Worm (Caenorhabditis elegans) whole organism, L3 larva: ENCODE results near the gene sre-6.

Source experiments
- ZK546.5 ChIP-seq: sonication (generic microtip); optimal IDR thresholded peaks from 2 replicates; lab custom pipeline; 2017; ENCODE audit warnings: missing biosample characterization, missing genetic modification characterization
- ceh-28 ChIP-seq: fragments of 150-350 bp; optimal IDR thresholded peaks from 2 replicates; lab custom pipeline; 2014; ENCODE audit warnings: missing biosample characterization, missing genetic modification reagents, missing genetic modification characterization
- ceh-9 ChIP-seq: sonication (generic microtip); optimal IDR thresholded peaks from 2 replicates; lab custom pipeline; 2018; ENCODE audit warnings: missing biosample characterization, missing genetic modification characterization
- daf-12 ChIP-seq: fragments of 150-350 bp; optimal IDR thresholded peaks from 2 replicates; lab custom pipeline; 2014; ENCODE audit warnings: missing biosample characterization, missing genetic modification reagents, missing genetic modification characterization
- egl-27 ChIP-seq: sonication (generic microtip); optimal IDR thresholded peaks from 4 replicates; lab custom pipeline; 2017; ENCODE audit warnings: missing biosample characterization, missing genetic modification reagents, missing genetic modification characterization
- egl-5 ChIP-seq: fragments of 150-350 bp; optimal IDR thresholded peaks from 2 replicates; lab custom pipeline; 2017; ENCODE audit warnings: missing biosample characterization, missing genetic modification reagents, missing genetic modification characterization, inconsistent platforms
- elt-1 ChIP-seq: fragments of 150-350 bp; optimal IDR thresholded peaks from 2 replicates; lab custom pipeline; 2014; ENCODE audit warnings: missing biosample characterization, missing genetic modification characterization
- elt-2 ChIP-seq: sonication (generic microtip); optimal IDR thresholded peaks from 2 replicates; lab custom pipeline; 2016; ENCODE audit warnings: missing genetic modification reagents, mild to moderate bottlenecking, missing genetic modification characterization, missing compliant biosample characterization
- elt-3 ChIP-seq, 3 experiments: fragments of 150-350 bp in 1 of 3; sonication (generic microtip) in 2 of 3; optimal IDR thresholded peaks; 2 replicates in 2 of 3; 4 replicates in 1 of 3; lab custom pipeline; 2014 to 2017; ENCODE audit warnings: missing biosample characterization in 3 of 3, missing genetic modification characterization in 3 of 3
- eor-1 ChIP-seq, 2 experiments: fragments of 150-350 bp; optimal IDR thresholded peaks; 2 replicates each; lab custom pipeline; 2014 to 2018; ENCODE audit warnings: missing biosample characterization in 2 of 2, missing genetic modification characterization in 2 of 2
- fkh-10 ChIP-seq: sonication (generic microtip); optimal IDR thresholded peaks from 2 replicates; lab custom pipeline; 2017; ENCODE audit warnings: missing biosample characterization, missing genetic modification reagents, missing genetic modification characterization
- fkh-2 ChIP-seq: fragments of 150-350 bp; optimal IDR thresholded peaks from 2 replicates; lab custom pipeline; 2014; ENCODE audit warnings: missing biosample characterization, missing genetic modification reagents, missing genetic modification characterization
- fos-1 ChIP-seq: fragments of 150-350 bp; optimal IDR thresholded peaks from 2 replicates; lab custom pipeline; 2014; ENCODE audit warnings: missing biosample characterization, missing genetic modification characterization
- hmg-11 ChIP-seq: sonication (generic microtip); optimal IDR thresholded peaks from 2 replicates; lab custom pipeline; 2016; ENCODE audit warnings: missing genetic modification characterization, missing compliant biosample characterization
- jun-1 ChIP-seq: fragments of 150-350 bp; optimal IDR thresholded peaks from 2 replicates; lab custom pipeline; 2014; ENCODE audit warnings: missing biosample characterization, missing genetic modification reagents, missing genetic modification characterization
- lin-39 ChIP-seq: fragments of 150-350 bp; optimal IDR thresholded peaks from 2 replicates; lab custom pipeline; 2018; ENCODE audit warnings: missing biosample characterization, missing genetic modification reagents, missing genetic modification characterization
- lsy-12 ChIP-seq: sonication (generic microtip); optimal IDR thresholded peaks from 2 replicates; lab custom pipeline; 2016; ENCODE audit warnings: mild to moderate bottlenecking, missing genetic modification characterization, missing compliant biosample characterization
- mdl-1 ChIP-seq: fragments of 150-350 bp; optimal IDR thresholded peaks from 2 replicates; lab custom pipeline; 2014; ENCODE audit warnings: missing biosample characterization, missing genetic modification characterization
- mml-1 ChIP-seq: fragments of 150-350 bp; sonication (generic microtip); optimal IDR thresholded peaks from 3 replicates; lab custom pipeline; 2014; ENCODE audit warnings: missing biosample characterization, missing genetic modification characterization
- nfya-1 ChIP-seq: sonication (generic microtip); optimal IDR thresholded peaks from 2 replicates; lab custom pipeline; 2017; ENCODE audit warnings: missing genetic modification characterization, mild to moderate bottlenecking, missing compliant biosample characterization, antibody characterized with exemption, moderate library complexity; ENCODE audit not compliant: insufficient read depth
- nhr-11 ChIP-seq: fragments of 150-350 bp; optimal IDR thresholded peaks from 2 replicates; lab custom pipeline; 2014; ENCODE audit warnings: missing biosample characterization, missing genetic modification characterization
- nhr-12 ChIP-seq: fragments of 150-350 bp; optimal IDR thresholded peaks from 2 replicates; lab custom pipeline; 2014; ENCODE audit warnings: missing biosample characterization, missing genetic modification characterization
- nhr-23 ChIP-seq: fragments of 150-350 bp; optimal IDR thresholded peaks from 2 replicates; lab custom pipeline; 2014; ENCODE audit warnings: missing biosample characterization, missing genetic modification reagents, missing genetic modification characterization
- nhr-25 ChIP-seq: sonication (generic microtip); optimal IDR thresholded peaks from 2 replicates; lab custom pipeline; 2017; ENCODE audit warnings: missing biosample characterization, missing genetic modification characterization
- nhr-28 ChIP-seq: fragments of 150-350 bp; optimal IDR thresholded peaks from 2 replicates; lab custom pipeline; 2014; ENCODE audit warnings: missing biosample characterization, missing genetic modification characterization
- nhr-43 ChIP-seq: sonication (generic microtip); optimal IDR thresholded peaks from 2 replicates; lab custom pipeline; 2016; ENCODE audit warnings: mild to moderate bottlenecking, missing genetic modification characterization, missing compliant biosample characterization; ENCODE audit not compliant: poor library complexity, severe bottlenecking
- nhr-67 ChIP-seq: fragments of 150-350 bp; optimal IDR thresholded peaks from 2 replicates; lab custom pipeline; 2014; ENCODE audit warnings: missing biosample characterization, missing genetic modification characterization
- nhr-76 ChIP-seq: fragments of 150-350 bp; sonication (generic microtip); optimal IDR thresholded peaks from 5 replicates; lab custom pipeline; 2014; ENCODE audit warnings: missing biosample characterization, missing genetic modification characterization
- nhr-77 ChIP-seq: fragments of 150-350 bp; optimal IDR thresholded peaks from 2 replicates; lab custom pipeline; 2014; ENCODE audit warnings: missing biosample characterization, missing genetic modification characterization
- pha-4 ChIP-seq: fragments of 150-350 bp; optimal IDR thresholded peaks from 2 replicates; lab custom pipeline; 2014; ENCODE audit warnings: missing biosample characterization, missing genetic modification reagents, missing genetic modification characterization
- pqm-1 ChIP-seq: fragments of 150-350 bp; optimal IDR thresholded peaks from 2 replicates; lab custom pipeline; 2017; ENCODE audit warnings: missing biosample characterization, missing genetic modification characterization, inconsistent platforms
- sea-2 ChIP-seq: fragments of 150-350 bp; sonication (generic microtip); optimal IDR thresholded peaks from 4 replicates; lab custom pipeline; 2014; ENCODE audit warnings: missing biosample characterization, missing genetic modification reagents, missing genetic modification characterization
- skn-1 ChIP-seq: fragments of 150-350 bp; optimal IDR thresholded peaks from 2 replicates; lab custom pipeline; 2014; ENCODE audit warnings: missing biosample characterization, missing genetic modification characterization
- snpc-4 ChIP-seq: fragments of 150-350 bp; optimal IDR thresholded peaks from 2 replicates; lab custom pipeline; 2014; ENCODE audit warnings: missing biosample characterization, missing genetic modification characterization
- tbx-2 ChIP-seq: sonication (generic microtip); optimal IDR thresholded peaks from 2 replicates; lab custom pipeline; 2016; ENCODE audit warnings: mild to moderate bottlenecking, missing genetic modification characterization, missing compliant biosample characterization
- unc-62 ChIP-seq: fragments of 150-350 bp; sonication (generic microtip); optimal IDR thresholded peaks from 4 replicates; lab custom pipeline; 2014; ENCODE audit warnings: missing biosample characterization, missing genetic modification reagents, missing genetic modification characterization
- ztf-11 ChIP-seq: fragments of 150-350 bp; optimal IDR thresholded peaks from 2 replicates; lab custom pipeline; 2014; ENCODE audit warnings: missing biosample characterization, missing genetic modification characterization
- ztf-4 ChIP-seq: fragments of 150-350 bp; optimal IDR thresholded peaks from 2 replicates; lab custom pipeline; 2014; ENCODE audit warnings: missing biosample characterization, missing genetic modification characterization

The sre-6 gene

DNA sequence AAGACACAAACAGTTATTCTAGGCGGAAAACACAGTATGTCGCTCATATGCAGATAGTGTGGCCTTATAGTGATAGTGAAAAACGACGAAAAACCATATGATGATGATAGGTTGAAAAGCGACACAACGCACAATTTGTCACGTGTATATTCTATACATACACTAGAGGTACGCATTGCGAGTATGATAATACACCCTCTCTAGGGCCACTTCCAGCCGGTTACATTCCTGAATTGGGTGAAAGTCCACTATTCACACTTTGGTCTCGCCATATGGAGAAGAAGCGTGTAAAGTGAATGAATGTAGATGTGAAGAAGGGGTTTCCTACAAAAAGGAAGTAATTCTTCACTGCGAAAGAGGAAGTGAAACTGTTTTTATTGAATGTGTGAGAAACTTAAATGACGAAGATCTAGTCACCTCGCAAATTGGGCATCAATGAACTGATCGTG, 33.1 kb downstream of the sre-6 start (continued):
- no peak for TF ChIP-seq unc-62 (GFP tag; lab: Kevin White, UChicago)
- TF ChIP-seq lin-39 (tag; lab: Kevin White, UChicago) = no peak
- TF ChIP-seq nhr-25 (tag; lab: Kevin White, UChicago) = peak; percentile 17
- no peak for TF ChIP-seq egl-5 (tag; lab: Kevin White, UChicago)
- no peak for TF ChIP-seq nhr-76 (tag; lab: Kevin White, UChicago)
- TF ChIP-seq fos-1 (tag; lab: Kevin White, UChicago) = no peak
- no peak for TF ChIP-seq nhr-67
- peak; percentile 5 for TF ChIP-seq mdl-1 (tag; lab: Kevin White, UChicago)
- TF ChIP-seq ceh-28 (tag; lab: Kevin White, UChicago) = peak; percentile 59
- TF ChIP-seq nhr-77 (tag; lab: Kevin White, UChicago) = no peak
- TF ChIP-seq nfya-1 (tag; lab: Kevin White, UChicago) = peak; percentile 2
- no peak for TF ChIP-seq elt-1
- TF ChIP-seq lsy-12 = no peak
- TF ChIP-seq fkh-2 = no peak
- no peak for TF ChIP-seq elt-3 (tag; optimal IDR thresholded peaks at IDR 0.05; lab: Kevin White, UChicago)
- TF ChIP-seq tbx-2 (tag; lab: Kevin White, UChicago) = no peak
- no peak for TF ChIP-seq fkh-10 (GFP tag; lab: Kevin White, UChicago)
- no peak for TF ChIP-seq nhr-28 (tag; lab: Kevin White, UChicago)
- TF ChIP-seq ztf-4 = no peak

DNA sequence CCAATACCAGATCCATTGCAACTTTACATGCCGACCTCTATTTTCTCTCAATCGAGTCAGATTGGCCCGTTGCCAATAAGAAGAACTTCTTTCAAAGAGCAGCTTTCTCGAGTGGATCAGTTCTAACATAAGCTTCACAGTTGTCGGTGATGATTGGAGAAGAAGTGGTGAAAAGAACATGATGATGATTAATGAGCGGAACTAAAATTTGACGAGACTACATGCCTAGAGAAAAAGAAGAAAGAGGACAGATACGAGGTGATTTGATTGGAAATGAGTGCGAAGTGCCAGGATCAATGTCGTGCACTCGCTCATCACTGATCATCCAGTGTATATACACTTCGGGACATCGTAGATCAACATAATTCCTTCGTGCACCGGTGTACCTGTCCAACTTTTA, 34.9 kb downstream of the sre-6 start:
- TF ChIP-seq skn-1 (tag; lab: Kevin White, UChicago) = no peak
- peak; percentile 92 for TF ChIP-seq unc-62 (GFP tag; lab: Kevin White, UChicago)
- peak; percentile 39 for TF ChIP-seq nhr-43
- peak; percentile 61 for TF ChIP-seq nfya-1 (tag; lab: Kevin White, UChicago)
- TF ChIP-seq ceh-28 (tag; lab: Kevin White, UChicago) = peak; percentile 25
- peak; percentile 71 for TF ChIP-seq egl-5 (tag; lab: Kevin White, UChicago)
- peak; percentile 89 for TF ChIP-seq lin-39 (tag; lab: Kevin White, UChicago)
- TF ChIP-seq nhr-23 (tag; lab: Kevin White, UChicago) = peak; percentile 61
- no peak for TF ChIP-seq mml-1 (tag; lab: Kevin White, UChicago)
- TF ChIP-seq nhr-11 (tag; lab: Kevin White, UChicago) = peak; percentile 72

DNA sequence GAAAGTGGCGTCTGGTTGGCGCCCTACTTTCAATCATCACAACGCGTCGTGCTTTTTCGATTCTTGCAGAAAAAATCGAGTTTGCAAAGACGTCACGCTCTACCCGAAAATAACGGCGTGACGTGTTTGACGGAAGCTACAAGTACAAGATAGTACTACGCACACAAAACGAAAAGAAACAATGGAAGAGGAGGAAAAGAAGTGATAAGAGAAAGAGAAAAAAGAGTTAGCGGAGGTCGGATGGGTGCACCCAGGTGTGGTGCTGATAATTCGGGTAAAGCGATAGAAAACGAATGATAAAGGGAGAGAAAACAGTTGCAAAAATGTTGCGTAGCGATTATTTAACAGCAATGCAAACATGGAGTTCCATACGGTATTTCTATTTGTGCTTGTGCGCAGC, 35.9 kb downstream of the sre-6 start:
- no peak for TF ChIP-seq eor-1 (tag; optimal IDR thresholded peaks at IDR 0.05; lab: Kevin White, UChicago)
- no peak for TF ChIP-seq nhr-77 (tag; lab: Kevin White, UChicago)
- no peak for TF ChIP-seq nhr-25 (tag; lab: Kevin White, UChicago)
- TF ChIP-seq nhr-43 = no peak
- TF ChIP-seq jun-1 (tag; lab: Kevin White, UChicago) = peak; percentile 41
- no peak for TF ChIP-seq tbx-2 (tag; lab: Kevin White, UChicago)
- no peak for TF ChIP-seq egl-27 (tag; lab: Kevin White, UChicago)
- no peak for TF ChIP-seq snpc-4 (tag; lab: Kevin White, UChicago)
- TF ChIP-seq nhr-11 (tag; lab: Kevin White, UChicago) = no peak
- TF ChIP-seq pha-4 (tag; lab: Kevin White, UChicago) = peak; percentile 53
- TF ChIP-seq mml-1 (tag; lab: Kevin White, UChicago) = no peak
- peak; percentile 10 for TF ChIP-seq skn-1 (tag; lab: Kevin White, UChicago)
- no peak for TF ChIP-seq fkh-2
- TF ChIP-seq nhr-28 (tag; lab: Kevin White, UChicago) = no peak
- no peak for TF ChIP-seq ztf-11
- TF ChIP-seq sea-2 (GFP tag; lab: Kevin White, UChicago) = no peak
- no peak for TF ChIP-seq hmg-11 (tag; lab: Kevin White, UChicago)
- TF ChIP-seq pqm-1 (tag; lab: Kevin White, UChicago) = peak; percentile 39
- no peak for TF ChIP-seq ZK546.5 (tag; lab: Kevin White, UChicago)
- TF ChIP-seq nhr-12 (tag; lab: Kevin White, UChicago) = no peak
- TF ChIP-seq daf-12 (tag; lab: Kevin White, UChicago) = no peak
- no peak for TF ChIP-seq ceh-9 (tag; lab: Kevin White, UChicago)
- TF ChIP-seq egl-5 (tag; lab: Kevin White, UChicago) = no peak
- no peak for TF ChIP-seq lsy-12
- TF ChIP-seq ztf-4 = no peak
- TF ChIP-seq elt-1 = no peak
- peak; percentile 93 for TF ChIP-seq elt-2 (tag; lab: Kevin White, UChicago)
